Fruit fly (Drosophila melanogaster) whole organism, prepupa: Measurements from ENCODE around the gene CG43355.

Source experiments
- Blimp-1 ChIP-seq: fragments of 200-800 bp; sonication (Bioruptor generic); optimal IDR thresholded peaks from 3 replicates; lab custom pipeline; 2017; ENCODE audit warnings: missing biosample characterization, missing genetic modification characterization, mild to moderate bottlenecking, moderate library complexity, missing genetic modification reagents
- CG10669 ChIP-seq: fragments of 200-800 bp; sonication (Bioruptor generic); optimal IDR thresholded peaks from 3 replicates; lab custom pipeline; 2018; ENCODE audit warnings: missing biosample characterization, mild to moderate bottlenecking, missing genetic modification characterization, moderate library complexity
- CG11294 ChIP-seq: fragments of 200-800 bp; sonication (Bioruptor generic); IDR thresholded peaks from 2 replicates; pipeline ENCODE4 v1.3.6; 2022; ENCODE audit warnings: missing biosample characterization, missing genetic modification characterization
- CG1621 ChIP-seq: fragments of 200-800 bp; sonication (Bioruptor generic); optimal IDR thresholded peaks from 3 replicates; lab custom pipeline; 2018; ENCODE audit warnings: missing biosample characterization, mild to moderate bottlenecking, missing genetic modification characterization
- CG3032 ChIP-seq: fragments of 200-800 bp; optimal IDR thresholded peaks from 2 replicates; lab custom pipeline; 2019; ENCODE audit warnings: missing biosample characterization, mild to moderate bottlenecking, missing genetic modification characterization, moderate library complexity
- CG31627 ChIP-seq: fragments of 200-800 bp; sonication (Bioruptor generic); optimal IDR thresholded peaks from 3 replicates; lab custom pipeline; 2016; ENCODE audit warnings: missing biosample characterization, missing genetic modification characterization
- CG34406 ChIP-seq: fragments of 200-800 bp; sonication (Bioruptor generic); optimal IDR thresholded peaks from 3 replicates; lab custom pipeline; 2016; ENCODE audit warnings: missing biosample characterization, missing genetic modification characterization
- CG3919 ChIP-seq: fragments of 200-800 bp; sonication (Bioruptor generic); optimal IDR thresholded peaks from 3 replicates; lab custom pipeline; 2016; ENCODE audit warnings: missing biosample characterization, missing genetic modification characterization
- CG6163 ChIP-seq: fragments of 200-800 bp; sonication (Bioruptor generic); IDR thresholded peaks from 3 replicates; pipeline ENCODE4 v1.3.6; 2022; ENCODE audit warnings: missing biosample characterization, missing genetic modification characterization
- CG6276 ChIP-seq: fragments of 200-800 bp; sonication (Bioruptor generic); optimal IDR thresholded peaks from 2 replicates; lab custom pipeline; 2017; ENCODE audit warnings: missing biosample characterization, mild to moderate bottlenecking, missing genetic modification characterization
- CG6792 ChIP-seq: fragments of 200-800 bp; sonication (Bioruptor generic); optimal IDR thresholded peaks from 3 replicates; lab custom pipeline; 2016; ENCODE audit warnings: missing biosample characterization, missing genetic modification characterization
- CG6808 ChIP-seq: fragments of 200-800 bp; sonication (Bioruptor generic); optimal IDR thresholded peaks from 3 replicates; lab custom pipeline; 2017; ENCODE audit warnings: missing biosample characterization, missing genetic modification characterization, mild to moderate bottlenecking, moderate library complexity, missing genetic modification reagents
- CG6854 ChIP-seq: fragments of 200-800 bp; sonication (Bioruptor generic); optimal IDR thresholded peaks from 2 replicates; lab custom pipeline; 2017; ENCODE audit warnings: missing biosample characterization, mild to moderate bottlenecking, missing genetic modification characterization
- CG7368 ChIP-seq: fragments of 200-800 bp; sonication (Bioruptor generic); optimal IDR thresholded peaks from 3 replicates; lab custom pipeline; 2016; ENCODE audit warnings: missing biosample characterization, missing genetic modification characterization
- CG8319 ChIP-seq: fragments of 200-800 bp; sonication (Bioruptor generic); optimal IDR thresholded peaks from 3 replicates; lab custom pipeline; 2016; ENCODE audit warnings: missing biosample characterization, missing genetic modification characterization
- CG8632 ChIP-seq: fragments of 200-800 bp; sonication (Bioruptor generic); optimal IDR thresholded peaks from 3 replicates; lab custom pipeline; 2016; ENCODE audit warnings: missing biosample characterization, missing genetic modification characterization
- CG9139 ChIP-seq: fragments of 200-800 bp; sonication (Bioruptor generic); optimal IDR thresholded peaks from 3 replicates; lab custom pipeline; 2017; ENCODE audit warnings: missing biosample characterization, mild to moderate bottlenecking, missing genetic modification characterization
- Eip75B ChIP-seq: fragments of 200-800 bp; sonication (Bioruptor generic); optimal IDR thresholded peaks from 3 replicates; lab custom pipeline; 2016; ENCODE audit warnings: missing biosample characterization, missing genetic modification characterization
- Ets21C ChIP-seq: fragments of 200-800 bp; sonication (Bioruptor generic); optimal IDR thresholded peaks from 3 replicates; lab custom pipeline; 2016; ENCODE audit warnings: missing biosample characterization, missing genetic modification characterization
- Ets96B ChIP-seq: fragments of 200-800 bp; optimal IDR thresholded peaks from 2 replicates; lab custom pipeline; 2019; ENCODE audit warnings: missing biosample characterization, mild to moderate bottlenecking, missing genetic modification characterization, moderate library complexity
- Gug ChIP-seq: fragments of 200-800 bp; sonication (Bioruptor generic); IDR thresholded peaks from 2 replicates; pipeline ENCODE4 v1.3.6; 2022; ENCODE audit warnings: missing biosample characterization, missing genetic modification characterization
- Hr39 ChIP-seq: fragments of 200-800 bp; sonication (Bioruptor generic); optimal IDR thresholded peaks from 2 replicates; lab custom pipeline; 2016; ENCODE audit warnings: missing biosample characterization, missing genetic modification characterization
- Hr4 ChIP-seq: fragments of 200-800 bp; sonication (Bioruptor generic); optimal IDR thresholded peaks from 3 replicates; lab custom pipeline; 2016; ENCODE audit warnings: missing biosample characterization, missing genetic modification characterization
- Lpt ChIP-seq: fragments of 200-800 bp; sonication (Bioruptor generic); optimal IDR thresholded peaks from 3 replicates; lab custom pipeline; 2016; ENCODE audit warnings: missing biosample characterization, missing genetic modification characterization
- Met ChIP-seq: fragments of 200-800 bp; sonication (Bioruptor generic); optimal IDR thresholded peaks from 3 replicates; lab custom pipeline; 2016; ENCODE audit warnings: missing biosample characterization, missing genetic modification characterization
- OdsH ChIP-seq: fragments of 200-800 bp; sonication (Bioruptor generic); optimal IDR thresholded peaks from 3 replicates; lab custom pipeline; 2016; ENCODE audit warnings: missing biosample characterization, missing genetic modification characterization
- Smox ChIP-seq: fragments of 200-800 bp; sonication (Bioruptor generic); optimal IDR thresholded peaks from 3 replicates; lab custom pipeline; 2016; ENCODE audit warnings: missing biosample characterization, missing genetic modification characterization
- Sox14 ChIP-seq: fragments of 200-800 bp; sonication (Bioruptor generic); optimal IDR thresholded peaks from 3 replicates; lab custom pipeline; 2016; ENCODE audit warnings: missing biosample characterization, missing genetic modification characterization
- Sox15 ChIP-seq: fragments of 200-800 bp; sonication (Bioruptor generic); optimal IDR thresholded peaks from 3 replicates; lab custom pipeline; 2016; ENCODE audit warnings: missing biosample characterization, missing genetic modification characterization
- achi ChIP-seq: fragments of 200-800 bp; sonication (Bioruptor generic); optimal IDR thresholded peaks from 3 replicates; lab custom pipeline; 2016; ENCODE audit warnings: missing biosample characterization, missing genetic modification characterization
- acj6 ChIP-seq: fragments of 200-800 bp; sonication (Bioruptor generic); optimal IDR thresholded peaks from 3 replicates; lab custom pipeline; 2016; ENCODE audit warnings: missing biosample characterization, missing genetic modification characterization
- cyc ChIP-seq: fragments of 200-800 bp; sonication (Bioruptor generic); optimal IDR thresholded peaks from 3 replicates; lab custom pipeline; 2016; ENCODE audit warnings: missing biosample characterization, missing genetic modification characterization
- dac ChIP-seq: fragments of 200-800 bp; sonication (Bioruptor generic); optimal IDR thresholded peaks from 2 replicates; lab custom pipeline; 2017; ENCODE audit warnings: missing biosample characterization, mild to moderate bottlenecking, missing genetic modification characterization
- dsx ChIP-seq: fragments of 200-800 bp; optimal IDR thresholded peaks from 3 replicates; lab custom pipeline; 2019; ENCODE audit warnings: missing biosample characterization, mild to moderate bottlenecking, missing genetic modification characterization, moderate library complexity; ENCODE audit not compliant: poor library complexity, severe bottlenecking
- eg ChIP-seq: fragments of 200-800 bp; sonication (Bioruptor generic); IDR thresholded peaks from 3 replicates; pipeline ENCODE4 v1.3.6; 2022; ENCODE audit warnings: missing biosample characterization, missing genetic modification characterization
- esn ChIP-seq: fragments of 200-800 bp; sonication (Bioruptor generic); optimal IDR thresholded peaks from 2 replicates; lab custom pipeline; 2016; ENCODE audit warnings: missing biosample characterization, mild to moderate bottlenecking, missing genetic modification characterization, moderate library complexity
- fd85E ChIP-seq: fragments of 200-800 bp; sonication (Bioruptor generic); optimal IDR thresholded peaks from 3 replicates; lab custom pipeline; 2016; ENCODE audit warnings: missing biosample characterization, missing genetic modification characterization
- fkh ChIP-seq: fragments of 200-800 bp; sonication (Bioruptor generic); optimal IDR thresholded peaks from 3 replicates; lab custom pipeline; 2017; ENCODE audit warnings: missing biosample characterization, mild to moderate bottlenecking, missing genetic modification characterization, moderate library complexity
- lz ChIP-seq: fragments of 200-800 bp; sonication (Bioruptor generic); optimal IDR thresholded peaks from 3 replicates; lab custom pipeline; 2016; ENCODE audit warnings: missing biosample characterization, missing genetic modification characterization
- net ChIP-seq: fragments of 200-800 bp; sonication (Bioruptor generic); optimal IDR thresholded peaks from 3 replicates; lab custom pipeline; 2016; ENCODE audit warnings: missing biosample characterization, missing genetic modification characterization
- pdm3 ChIP-seq: fragments of 200-800 bp; sonication (Bioruptor generic); optimal IDR thresholded peaks from 3 replicates; lab custom pipeline; 2016; ENCODE audit warnings: missing biosample characterization, missing genetic modification characterization
- salr ChIP-seq, 2 experiments: fragments of 200-800 bp; sonication (Bioruptor generic); optimal IDR thresholded peaks; 3 replicates each; lab custom pipeline; 2016 to 2018; ENCODE audit warnings: missing biosample characterization in 2 of 2, missing genetic modification characterization in 2 of 2, mild to moderate bottlenecking in 1 of 2
- spab ChIP-seq: fragments of 200-800 bp; sonication (Bioruptor generic); optimal IDR thresholded peaks from 2 replicates; lab custom pipeline; 2017; ENCODE audit warnings: missing biosample characterization, mild to moderate bottlenecking, missing genetic modification characterization, missing genetic modification reagents
- ss ChIP-seq, 2 experiments: fragments of 200-800 bp; sonication (Bioruptor generic); optimal IDR thresholded peaks; 2 replicates in 1 of 2; 3 replicates in 1 of 2; lab custom pipeline; 2017 to 2018; ENCODE audit warnings: mild to moderate bottlenecking in 2 of 2, missing biosample characterization in 2 of 2, missing genetic modification characterization in 2 of 2, moderate library complexity in 1 of 2
- svp ChIP-seq: fragments of 200-800 bp; sonication (Bioruptor generic); peaks from one replicate; lab custom pipeline; 2016; ENCODE audit warnings: missing biosample characterization, missing genetic modification characterization
- topi ChIP-seq: fragments of 200-800 bp; sonication (Bioruptor generic); optimal IDR thresholded peaks from 3 replicates; lab custom pipeline; 2016; ENCODE audit warnings: missing biosample characterization, missing genetic modification characterization
- vri ChIP-seq: fragments of 200-800 bp; sonication (Bioruptor generic); optimal IDR thresholded peaks from 3 replicates; lab custom pipeline; 2016; ENCODE audit warnings: missing biosample characterization, mild to moderate bottlenecking, missing genetic modification characterization

The CG43355 gene

DNA sequence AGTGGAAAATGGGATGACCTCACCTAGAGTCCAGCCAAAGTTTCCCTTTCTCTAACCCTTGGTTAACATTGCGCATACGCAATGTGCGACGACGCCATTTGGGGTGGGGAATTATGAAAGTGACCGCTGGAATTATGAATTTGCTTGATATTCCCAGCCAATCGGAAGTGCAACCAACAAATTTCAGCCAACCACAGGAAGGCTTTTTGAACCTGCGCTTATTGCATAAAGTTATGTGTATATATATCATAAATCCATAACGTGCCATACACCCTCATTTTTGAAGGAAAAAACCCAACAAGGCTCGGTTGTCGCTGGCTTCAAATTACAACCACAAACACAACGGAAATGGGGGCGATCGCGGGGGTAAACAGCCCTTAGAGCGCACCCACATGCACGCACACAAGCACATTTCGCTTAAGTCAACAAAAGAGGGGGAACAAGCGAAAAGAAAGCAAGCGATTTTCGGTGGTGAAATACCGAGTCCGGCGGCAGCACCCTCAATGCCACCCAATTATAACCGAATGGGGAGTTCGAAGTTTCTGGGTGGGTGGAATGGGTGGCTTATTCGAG is 4.0 kb downstream of the CG43355 start (continued):
- TF ChIP-seq CG34406 (GFP tag; lab: Kevin White, UChicago), result no peak
- TF ChIP-seq Gug (GFP tag; lab: Robert Waterston, UW), result no peak

dm6 chr2L:11493933-11494332 is 9.4 kb downstream of the CG43355 start:
- no peak for TF ChIP-seq cyc (GFP tag; lab: Kevin White, UChicago)
- no peak for TF ChIP-seq Eip75B (GFP tag; lab: Kevin White, UChicago)
- TF ChIP-seq ss (GFP tag; optimal IDR thresholded peaks at IDR 0.05; lab: Kevin White, UChicago), result no peak
- TF ChIP-seq dac (GFP tag; lab: Kevin White, UChicago), result no peak
- no peak for TF ChIP-seq vri (GFP tag; lab: Kevin White, UChicago)
- TF ChIP-seq Ets21C (GFP tag; lab: Kevin White, UChicago), result no peak
- no peak for TF ChIP-seq CG9139 (GFP tag; lab: Kevin White, UChicago)
- TF ChIP-seq, all 60 proteins: peak for 0

dm6 chr2L:11498839-11499238 is 14.3 kb downstream of the CG43355 start, which contains the start of gene Cog8:
Cog8 (minus strand) TSS chr2L:11498948.
- peak; percentile 31 for TF ChIP-seq achi (GFP tag; lab: Kevin White, UChicago)
- no peak for TF ChIP-seq CG8632 (GFP tag; lab: Kevin White, UChicago)
- no peak for TF ChIP-seq Ets96B
- no peak for TF ChIP-seq CG6808 (GFP tag; lab: Kevin White, UChicago)
- TF ChIP-seq CG3919 (GFP tag; lab: Kevin White, UChicago), result peak; percentile 24
- no peak for TF ChIP-seq Hr4 (GFP tag; lab: Kevin White, UChicago)
- peak; percentile 54 for TF ChIP-seq lz (GFP tag; lab: Kevin White, UChicago)
- peak; percentile 19 for TF ChIP-seq Sox15 (GFP tag; lab: Kevin White, UChicago)
- no peak for TF ChIP-seq net (GFP tag; lab: Kevin White, UChicago)
- peak; percentile 26 for TF ChIP-seq Met (GFP tag; lab: Kevin White, UChicago)
- peak; percentile 33 for TF ChIP-seq Smox
- peak; percentile 47 for TF ChIP-seq pdm3
- peak; percentile 52 for TF ChIP-seq Sox14 (GFP tag; lab: Kevin White, UChicago)
- TF ChIP-seq spab (GFP tag; lab: Kevin White, UChicago), result no peak
- peak; percentile 71 for TF ChIP-seq Hr39 (GFP tag; lab: Kevin White, UChicago)
- TF ChIP-seq Gug (GFP tag; lab: Robert Waterston, UW), result peak; percentile 15; the same call in 1 of the 2 replicates
- no peak for TF ChIP-seq CG8319
- peak; percentile 15 for TF ChIP-seq topi (GFP tag; lab: Kevin White, UChicago)
- TF ChIP-seq CG10669 (GFP tag; lab: Kevin White, UChicago), result no peak
- no peak for TF ChIP-seq CG34406 (GFP tag; lab: Kevin White, UChicago)
- TF ChIP-seq CG6792 (GFP tag; lab: Kevin White, UChicago), result peak; percentile 30
- TF ChIP-seq esn (GFP tag; lab: Kevin White, UChicago), result no peak
- TF ChIP-seq CG11294 (GFP tag; lab: Robert Waterston, UW), result no peak
- TF ChIP-seq CG6276 (GFP tag; lab: Kevin White, UChicago), result no peak
- TF ChIP-seq CG6163 (GFP tag; lab: Robert Waterston, UW), result no peak
- TF ChIP-seq CG6854 (GFP tag; lab: Kevin White, UChicago), result no peak
- peak; percentile 26 for TF ChIP-seq OdsH
- TF ChIP-seq CG31627 (GFP tag; lab: Kevin White, UChicago), result peak; percentile 74
- TF ChIP-seq dsx (GFP tag; lab: Kevin White, UChicago), result no peak
- no peak for TF ChIP-seq CG1621 (tag; lab: Kevin White, UChicago)
- TF ChIP-seq CG3032 (tag; lab: Kevin White, UChicago), result peak; percentile 16
- TF ChIP-seq Lpt (GFP tag; lab: Kevin White, UChicago), result no peak
- TF ChIP-seq cyc (GFP tag; lab: Kevin White, UChicago), result peak; percentile 36
- TF ChIP-seq fkh (GFP tag; lab: Kevin White, UChicago), result no peak
- no peak for TF ChIP-seq Blimp-1
- peak; percentile 33 for TF ChIP-seq svp
- TF ChIP-seq acj6 (GFP tag; lab: Kevin White, UChicago), result peak; percentile 40
- TF ChIP-seq Eip75B (GFP tag; lab: Kevin White, UChicago), result no peak
- no peak for TF ChIP-seq vri (GFP tag; lab: Kevin White, UChicago)
- TF ChIP-seq eg, result no peak
- TF ChIP-seq CG7368, result no peak
- TF ChIP-seq Ets21C (GFP tag; lab: Kevin White, UChicago), result peak; percentile 40
- TF ChIP-seq salr (GFP tag; optimal IDR thresholded peaks at IDR 0.05; lab: Kevin White, UChicago), result peak in 1 of 2 experiments; percentile 8
- no peak for TF ChIP-seq fd85E (GFP tag; lab: Kevin White, UChicago)
